Fruit fly (Drosophila melanogaster) whole organism, prepupa: ENCODE data around the gene CG12661.
A peak's percentile ranks its signal among the peaks of the same experiment; 100 is the strongest.

Experiments
- CG10631 ChIP-seq: fragments of 200-800 bp; sonication (Bioruptor generic); optimal IDR thresholded peaks from 2 replicates; lab custom pipeline; 2016; ENCODE audit warnings: missing biosample characterization, missing genetic modification characterization
- CG10669 ChIP-seq: fragments of 200-800 bp; sonication (Bioruptor generic); optimal IDR thresholded peaks from 3 replicates; lab custom pipeline; 2018; ENCODE audit warnings: missing biosample characterization, mild to moderate bottlenecking, missing genetic modification characterization, moderate library complexity
- CG11294 ChIP-seq: fragments of 200-800 bp; sonication (Bioruptor generic); IDR thresholded peaks from 2 replicates; pipeline ENCODE4 v1.3.6; 2022; ENCODE audit warnings: missing biosample characterization, missing genetic modification characterization
- CG11762 ChIP-seq: fragments of 200-800 bp; sonication (Bioruptor generic); optimal IDR thresholded peaks from 3 replicates; lab custom pipeline; 2016; ENCODE audit warnings: missing biosample characterization, missing genetic modification characterization; ENCODE audit not compliant: insufficient read depth
- CG15336 ChIP-seq: fragments of 200-800 bp; sonication (Bioruptor generic); IDR thresholded peaks from 2 replicates; pipeline ENCODE4 v1.3.6; 2022; ENCODE audit warnings: missing biosample characterization, missing genetic modification characterization
- CG16779 ChIP-seq: fragments of 200-800 bp; sonication (Bioruptor generic); optimal IDR thresholded peaks from 3 replicates; lab custom pipeline; 2017; ENCODE audit warnings: missing biosample characterization, mild to moderate bottlenecking, missing genetic modification characterization
- CG3032 ChIP-seq: fragments of 200-800 bp; optimal IDR thresholded peaks from 2 replicates; lab custom pipeline; 2019; ENCODE audit warnings: missing biosample characterization, mild to moderate bottlenecking, missing genetic modification characterization, moderate library complexity
- CG31627 ChIP-seq: fragments of 200-800 bp; sonication (Bioruptor generic); optimal IDR thresholded peaks from 3 replicates; lab custom pipeline; 2016; ENCODE audit warnings: missing biosample characterization, missing genetic modification characterization
- CG32006 ChIP-seq: fragments of 200-800 bp; sonication (Bioruptor generic); optimal IDR thresholded peaks from 3 replicates; lab custom pipeline; 2017; ENCODE audit warnings: missing biosample characterization, mild to moderate bottlenecking, missing genetic modification characterization
- CG4318 ChIP-seq: fragments of 200-800 bp; sonication (Bioruptor generic); optimal IDR thresholded peaks from 3 replicates; lab custom pipeline; 2017; ENCODE audit warnings: missing biosample characterization, mild to moderate bottlenecking, missing genetic modification characterization
- CG6163 ChIP-seq: fragments of 200-800 bp; sonication (Bioruptor generic); IDR thresholded peaks from 3 replicates; pipeline ENCODE4 v1.3.6; 2022; ENCODE audit warnings: missing biosample characterization, missing genetic modification characterization
- CG6792 ChIP-seq: fragments of 200-800 bp; sonication (Bioruptor generic); optimal IDR thresholded peaks from 3 replicates; lab custom pipeline; 2016; ENCODE audit warnings: missing biosample characterization, missing genetic modification characterization
- CG6808 ChIP-seq: fragments of 200-800 bp; sonication (Bioruptor generic); optimal IDR thresholded peaks from 3 replicates; lab custom pipeline; 2017; ENCODE audit warnings: missing biosample characterization, missing genetic modification characterization, mild to moderate bottlenecking, moderate library complexity, missing genetic modification reagents
- CG8119 ChIP-seq: fragments of 200-800 bp; sonication (Bioruptor generic); IDR thresholded peaks from 3 replicates; pipeline ENCODE4 v1.3.6; 2022; ENCODE audit warnings: missing biosample characterization, missing genetic modification characterization
- CG8319 ChIP-seq: fragments of 200-800 bp; sonication (Bioruptor generic); optimal IDR thresholded peaks from 3 replicates; lab custom pipeline; 2016; ENCODE audit warnings: missing biosample characterization, missing genetic modification characterization
- CG8632 ChIP-seq: fragments of 200-800 bp; sonication (Bioruptor generic); optimal IDR thresholded peaks from 3 replicates; lab custom pipeline; 2016; ENCODE audit warnings: missing biosample characterization, missing genetic modification characterization
- CG9139 ChIP-seq: fragments of 200-800 bp; sonication (Bioruptor generic); optimal IDR thresholded peaks from 3 replicates; lab custom pipeline; 2017; ENCODE audit warnings: missing biosample characterization, mild to moderate bottlenecking, missing genetic modification characterization
- Eip75B ChIP-seq: fragments of 200-800 bp; sonication (Bioruptor generic); optimal IDR thresholded peaks from 3 replicates; lab custom pipeline; 2016; ENCODE audit warnings: missing biosample characterization, missing genetic modification characterization
- Eip78C ChIP-seq: fragments of 200-800 bp; sonication (Bioruptor generic); peaks from one replicate; lab custom pipeline; 2016; ENCODE audit warnings: missing biosample characterization, missing genetic modification characterization
- Ets21C ChIP-seq: fragments of 200-800 bp; sonication (Bioruptor generic); optimal IDR thresholded peaks from 3 replicates; lab custom pipeline; 2016; ENCODE audit warnings: missing biosample characterization, missing genetic modification characterization
- Gug ChIP-seq: fragments of 200-800 bp; sonication (Bioruptor generic); IDR thresholded peaks from 2 replicates; pipeline ENCODE4 v1.3.6; 2022; ENCODE audit warnings: missing biosample characterization, missing genetic modification characterization
- Hr38 ChIP-seq: sonication (Bioruptor generic); optimal IDR thresholded peaks from 2 replicates; lab custom pipeline; 2016; ENCODE audit warnings: missing biosample characterization, missing genetic modification characterization
- Hr4 ChIP-seq: fragments of 200-800 bp; sonication (Bioruptor generic); optimal IDR thresholded peaks from 3 replicates; lab custom pipeline; 2016; ENCODE audit warnings: missing biosample characterization, missing genetic modification characterization
- Lpt ChIP-seq: fragments of 200-800 bp; sonication (Bioruptor generic); optimal IDR thresholded peaks from 3 replicates; lab custom pipeline; 2016; ENCODE audit warnings: missing biosample characterization, missing genetic modification characterization
- Met ChIP-seq: fragments of 200-800 bp; sonication (Bioruptor generic); optimal IDR thresholded peaks from 3 replicates; lab custom pipeline; 2016; ENCODE audit warnings: missing biosample characterization, missing genetic modification characterization
- OdsH ChIP-seq: fragments of 200-800 bp; sonication (Bioruptor generic); optimal IDR thresholded peaks from 3 replicates; lab custom pipeline; 2016; ENCODE audit warnings: missing biosample characterization, missing genetic modification characterization
- Smox ChIP-seq: fragments of 200-800 bp; sonication (Bioruptor generic); optimal IDR thresholded peaks from 3 replicates; lab custom pipeline; 2016; ENCODE audit warnings: missing biosample characterization, missing genetic modification characterization
- Sox102F ChIP-seq: fragments of 200-800 bp; sonication (Bioruptor generic); optimal IDR thresholded peaks from 2 replicates; lab custom pipeline; 2016; ENCODE audit warnings: missing biosample characterization, mild to moderate bottlenecking, missing genetic modification characterization
- Sox14 ChIP-seq: fragments of 200-800 bp; sonication (Bioruptor generic); optimal IDR thresholded peaks from 3 replicates; lab custom pipeline; 2016; ENCODE audit warnings: missing biosample characterization, missing genetic modification characterization
- achi ChIP-seq: fragments of 200-800 bp; sonication (Bioruptor generic); optimal IDR thresholded peaks from 3 replicates; lab custom pipeline; 2016; ENCODE audit warnings: missing biosample characterization, missing genetic modification characterization
- acj6 ChIP-seq: fragments of 200-800 bp; sonication (Bioruptor generic); optimal IDR thresholded peaks from 3 replicates; lab custom pipeline; 2016; ENCODE audit warnings: missing biosample characterization, missing genetic modification characterization
- cyc ChIP-seq: fragments of 200-800 bp; sonication (Bioruptor generic); optimal IDR thresholded peaks from 3 replicates; lab custom pipeline; 2016; ENCODE audit warnings: missing biosample characterization, missing genetic modification characterization
- dsx ChIP-seq: fragments of 200-800 bp; optimal IDR thresholded peaks from 3 replicates; lab custom pipeline; 2019; ENCODE audit warnings: missing biosample characterization, mild to moderate bottlenecking, missing genetic modification characterization, moderate library complexity; ENCODE audit not compliant: poor library complexity, severe bottlenecking
- eg ChIP-seq: fragments of 200-800 bp; sonication (Bioruptor generic); IDR thresholded peaks from 3 replicates; pipeline ENCODE4 v1.3.6; 2022; ENCODE audit warnings: missing biosample characterization, missing genetic modification characterization
- fd59A ChIP-seq: fragments of 200-800 bp; sonication (Bioruptor generic); optimal IDR thresholded peaks from 2 replicates; lab custom pipeline; 2017; ENCODE audit warnings: missing biosample characterization, mild to moderate bottlenecking, missing genetic modification characterization, missing genetic modification reagents
- fkh ChIP-seq: fragments of 200-800 bp; sonication (Bioruptor generic); optimal IDR thresholded peaks from 3 replicates; lab custom pipeline; 2017; ENCODE audit warnings: missing biosample characterization, mild to moderate bottlenecking, missing genetic modification characterization, moderate library complexity
- net ChIP-seq: fragments of 200-800 bp; sonication (Bioruptor generic); optimal IDR thresholded peaks from 3 replicates; lab custom pipeline; 2016; ENCODE audit warnings: missing biosample characterization, missing genetic modification characterization
- pdm3 ChIP-seq: fragments of 200-800 bp; sonication (Bioruptor generic); optimal IDR thresholded peaks from 3 replicates; lab custom pipeline; 2016; ENCODE audit warnings: missing biosample characterization, missing genetic modification characterization
- salr ChIP-seq, 2 experiments: fragments of 200-800 bp; sonication (Bioruptor generic); optimal IDR thresholded peaks; 3 replicates each; lab custom pipeline; 2016 to 2018; ENCODE audit warnings: missing biosample characterization in 2 of 2, missing genetic modification characterization in 2 of 2, mild to moderate bottlenecking in 1 of 2
- ss ChIP-seq, 2 experiments: fragments of 200-800 bp; sonication (Bioruptor generic); optimal IDR thresholded peaks; 2 replicates in 1 of 2; 3 replicates in 1 of 2; lab custom pipeline; 2017 to 2018; ENCODE audit warnings: mild to moderate bottlenecking in 2 of 2, missing biosample characterization in 2 of 2, missing genetic modification characterization in 2 of 2, moderate library complexity in 1 of 2
- svp ChIP-seq: fragments of 200-800 bp; sonication (Bioruptor generic); peaks from one replicate; lab custom pipeline; 2016; ENCODE audit warnings: missing biosample characterization, missing genetic modification characterization
- topi ChIP-seq: fragments of 200-800 bp; sonication (Bioruptor generic); optimal IDR thresholded peaks from 3 replicates; lab custom pipeline; 2016; ENCODE audit warnings: missing biosample characterization, missing genetic modification characterization
- vri ChIP-seq: fragments of 200-800 bp; sonication (Bioruptor generic); optimal IDR thresholded peaks from 3 replicates; lab custom pipeline; 2016; ENCODE audit warnings: missing biosample characterization, mild to moderate bottlenecking, missing genetic modification characterization

CG12661 gene

DNA sequence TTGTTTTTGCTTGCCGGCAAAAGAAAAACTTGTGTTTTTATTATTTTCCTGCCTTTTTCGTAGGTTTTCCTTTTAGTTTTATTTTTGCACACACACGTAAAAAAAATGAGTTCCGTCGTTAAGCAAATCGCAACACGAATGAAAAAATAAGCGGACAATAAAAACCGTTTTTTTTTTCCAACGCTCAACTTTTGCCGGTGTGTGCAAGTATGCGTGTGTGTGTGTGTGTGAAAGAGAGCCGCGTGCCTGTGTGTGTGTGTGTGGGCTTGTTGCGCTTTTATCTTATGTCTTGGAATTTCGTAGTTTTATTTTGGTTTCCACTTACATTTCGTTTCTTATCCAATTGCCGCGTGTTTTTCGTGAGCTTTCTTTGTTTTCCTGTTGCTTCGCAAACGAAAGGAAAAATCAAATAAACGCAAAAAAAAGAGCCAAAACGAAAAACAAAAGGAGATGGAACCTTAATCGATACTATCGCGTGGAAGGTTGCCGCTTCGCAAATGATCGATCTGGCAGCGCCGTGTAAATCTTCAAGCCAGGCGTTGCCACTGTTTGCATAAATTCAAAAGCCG is 25.5 kb downstream of the CG12661 start, which contains the start of gene Moe (continued):
- TF ChIP-seq CG6792 (peak; percentile 18), Sox14 (peak; percentile 49), CG10669 (peak; percentile 33), CG6808 (peak; percentile 71), dsx (peak; percentile 54), salr (GFP tag; optimal IDR thresholded peaks at IDR 0.05; lab: Kevin White, UChicago) (peak in 1 of 2 experiments; percentile 62), acj6 (GFP tag; lab: Kevin White, UChicago) (peak; percentile 44), CG11294 (GFP tag; lab: Robert Waterston, UW) (no peak)

DNA sequence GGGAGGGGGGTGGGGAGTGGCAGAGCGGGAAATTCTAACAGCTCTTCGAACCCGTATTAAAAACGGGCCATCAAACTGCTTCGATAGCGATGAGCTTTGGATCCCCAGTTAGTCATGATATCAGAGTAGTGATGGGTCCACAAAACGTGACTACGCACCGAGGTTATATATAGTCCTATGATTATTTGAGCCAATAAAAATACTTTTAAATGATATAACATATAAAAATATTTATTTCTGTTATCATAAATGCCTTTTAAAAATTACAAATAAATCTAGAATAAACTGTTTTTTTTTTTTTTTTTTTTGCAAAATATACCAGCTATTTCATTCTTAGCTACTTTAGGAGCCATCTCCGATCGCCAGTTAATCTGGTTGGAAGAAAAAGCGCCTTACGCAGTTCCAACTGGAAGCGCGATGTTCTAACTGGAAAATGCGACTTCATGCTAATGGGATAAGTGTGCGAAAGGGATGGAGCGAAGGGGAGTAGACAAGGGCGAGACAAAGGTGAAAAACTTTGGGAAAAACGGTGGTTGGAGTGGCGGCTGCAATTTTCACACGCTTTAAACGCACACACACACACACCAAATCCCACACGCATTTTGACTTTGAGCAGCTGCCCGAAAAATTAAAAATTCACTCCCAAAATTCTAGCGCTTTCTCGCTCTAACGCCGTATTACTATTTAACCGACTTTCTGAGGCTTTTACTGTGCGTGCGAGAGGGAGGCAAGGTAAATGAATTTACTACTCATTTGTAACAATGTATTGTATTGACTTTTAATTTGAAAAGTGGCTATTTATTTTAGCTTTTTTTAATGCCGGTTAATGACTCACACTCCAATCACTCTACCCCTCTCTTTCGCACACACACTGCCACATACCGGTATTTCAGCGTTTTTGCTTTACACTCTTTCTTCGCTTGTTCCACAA is 26.4 kb downstream of the CG12661 start:
- TF ChIP-seq OdsH (GFP tag; lab: Kevin White, UChicago) (peak; percentile 8), pdm3 (GFP tag; lab: Kevin White, UChicago) (peak; percentile 3), CG8632 (GFP tag; lab: Kevin White, UChicago) (no peak), CG32006 (GFP tag; lab: Kevin White, UChicago) (peak; percentile 48), net (GFP tag; lab: Kevin White, UChicago) (no peak), fkh (peak; percentile 65), achi (GFP tag; lab: Kevin White, UChicago) (peak; percentile 10), Sox14 (no peak), Eip78C (GFP tag; lab: Kevin White, UChicago) (peak; percentile 45), Ets21C (no peak), CG10631 (GFP tag; lab: Kevin White, UChicago) (peak; percentile 37), vri (peak; percentile 1), CG6163 (GFP tag; lab: Robert Waterston, UW) (0 out of 3 replicates have a peak, but pooled peaks have one; percentile 9), dsx (peak; percentile 16), CG6808 (no peak), topi (no peak), ss (GFP tag; optimal IDR thresholded peaks at IDR 0.05; lab: Kevin White, UChicago) (no peak), CG11294 (GFP tag; lab: Robert Waterston, UW) (no peak), CG15336 (GFP tag; lab: Robert Waterston, UW) (peak; percentile 61), CG31627 (no peak), eg (GFP tag; lab: Robert Waterston, UW) (0 out of 3 replicates have a peak, but pooled peaks have one; percentile 19), acj6 (GFP tag; lab: Kevin White, UChicago) (peak; percentile 11), CG8119 (GFP tag; lab: Robert Waterston, UW) (peak; percentile 45; the same call in 1 of the 3 replicates)

DNA sequence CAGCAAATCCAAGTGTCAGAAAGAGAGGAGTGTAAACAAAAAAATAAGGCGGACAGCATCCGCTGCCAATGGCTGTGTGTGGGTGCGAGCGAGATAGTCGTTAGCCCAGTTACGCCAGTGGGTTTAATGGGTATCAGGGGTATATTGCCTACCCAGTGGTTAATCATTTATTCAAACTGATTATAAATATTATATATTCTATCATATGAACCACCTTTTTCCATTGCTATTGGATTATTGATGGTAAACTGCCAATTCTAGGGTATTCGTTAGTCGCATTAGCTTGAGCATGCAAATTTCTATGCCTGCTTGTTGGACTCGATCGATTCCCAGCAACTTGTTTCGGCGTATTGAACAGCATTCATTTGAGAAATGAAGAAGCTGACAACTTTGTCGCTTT is 27.4 kb downstream of the CG12661 start:
- peak; percentile 87 for TF ChIP-seq CG8319 (GFP tag; lab: Kevin White, UChicago)
- peak; percentile 92 for TF ChIP-seq net (GFP tag; lab: Kevin White, UChicago)
- peak; percentile 86 for TF ChIP-seq CG10669
- peak; percentile 85 for TF ChIP-seq CG3032 (tag; lab: Kevin White, UChicago)
- TF ChIP-seq Lpt (GFP tag; lab: Kevin White, UChicago): peak; percentile 95
- peak; percentile 95 for TF ChIP-seq svp
- TF ChIP-seq CG8632 (GFP tag; lab: Kevin White, UChicago): peak; percentile 90
- peak; percentile 93 for TF ChIP-seq CG4318 (GFP tag; lab: Kevin White, UChicago)
- peak; percentile 92 for TF ChIP-seq Met
- TF ChIP-seq OdsH (GFP tag; lab: Kevin White, UChicago): peak; percentile 95
- TF ChIP-seq fkh: peak; percentile 79
- peak; percentile 85 for TF ChIP-seq Eip75B (GFP tag; lab: Kevin White, UChicago)
- TF ChIP-seq acj6 (GFP tag; lab: Kevin White, UChicago): peak; percentile 93
- TF ChIP-seq CG11294 (GFP tag; lab: Robert Waterston, UW): peak; percentile 96
- peak; percentile 91 for TF ChIP-seq pdm3 (GFP tag; lab: Kevin White, UChicago)
- TF ChIP-seq cyc (GFP tag; lab: Kevin White, UChicago): peak; percentile 89
- peak; percentile 88 for TF ChIP-seq Sox102F (GFP tag; lab: Kevin White, UChicago)
- TF ChIP-seq Ets21C: peak; percentile 67
- peak; percentile 85 for TF ChIP-seq CG6808
- peak; percentile 72 to 82 for TF ChIP-seq ss (GFP tag; optimal IDR thresholded peaks at IDR 0.05; lab: Kevin White, UChicago)
- peak; percentile 92 for TF ChIP-seq topi
- peak; percentile 95 for TF ChIP-seq Gug (GFP tag; lab: Robert Waterston, UW)
- TF ChIP-seq CG15336 (GFP tag; lab: Robert Waterston, UW): peak; percentile 97
- TF ChIP-seq Smox: peak; percentile 88
- peak; percentile 94 for TF ChIP-seq Hr4 (GFP tag; lab: Kevin White, UChicago)
- peak; percentile 98 for TF ChIP-seq eg (GFP tag; lab: Robert Waterston, UW)
- TF ChIP-seq CG9139 (GFP tag; lab: Kevin White, UChicago): peak; percentile 80
- no peak for TF ChIP-seq Hr38 (GFP tag; lab: Kevin White, UChicago)
- TF ChIP-seq fd59A (GFP tag; lab: Kevin White, UChicago): peak; percentile 85
- peak; percentile 83 for TF ChIP-seq CG16779 (tag; lab: Kevin White, UChicago)
- peak; percentile 89 for TF ChIP-seq CG11762
